Worm (Caenorhabditis elegans) whole organism, midembryonic: ENCODE results near the gene cuc-1.

ENCODE experiments used
- T22C8.4 ChIP-seq: fragments of 200-800 bp; sonication (Bioruptor generic); IDR thresholded peaks from 2 replicates; pipeline ENCODE4 v1.3.6; 2022; ENCODE audit warnings: missing genetic modification characterization, missing compliant biosample characterization
- cog-1 ChIP-seq: sonication (generic microtip); optimal IDR thresholded peaks from 2 replicates; lab custom pipeline; 2016; ENCODE audit warnings: missing genetic modification characterization, missing compliant biosample characterization
- flt-1 ChIP-seq: fragments of 200-800 bp; sonication (Bioruptor generic); IDR thresholded peaks from 2 replicates; pipeline ENCODE4 v1.3.6; 2022; ENCODE audit warnings: missing genetic modification characterization, missing compliant biosample characterization

DNA sequence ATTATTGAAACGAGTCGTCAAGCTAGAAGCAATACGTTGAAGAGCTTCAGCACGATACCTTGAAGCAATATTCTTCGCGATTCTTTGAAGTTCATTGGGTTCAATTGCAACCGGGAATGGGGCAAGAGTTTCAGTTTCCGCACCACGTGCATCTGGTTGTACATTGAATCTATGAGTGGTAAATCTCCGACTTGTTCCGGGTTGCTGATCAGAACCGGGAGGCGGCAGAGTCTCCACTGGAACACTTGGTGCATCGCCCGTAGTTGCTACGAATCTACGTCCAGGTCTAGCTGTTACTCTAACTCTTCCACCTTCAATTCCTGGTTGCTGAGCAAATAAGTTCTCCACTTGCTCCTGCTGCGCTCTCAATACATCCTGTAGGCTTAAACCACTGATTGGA, 28.3 kb upstream of the cuc-1 start:
- TF ChIP-seq cog-1 (tag; lab: Kevin White, UChicago) (no peak), T22C8.4 (no peak), flt-1 (no peak)
